Worm (Caenorhabditis elegans) whole organism, young adult: ENCODE measurements around the gene Y43C5A.2.
A peak's percentile ranks its signal among the peaks of the same experiment; 100 is the strongest.

Experiments
- B0035.1 ChIP-seq: sonication (generic microtip); optimal IDR thresholded peaks from 2 replicates; lab custom pipeline; 2016; ENCODE audit warnings: missing genetic modification characterization, mild to moderate bottlenecking, missing compliant biosample characterization, missing genotype, missing genetic modification reagents
- C17E4.6 ChIP-seq: fragments of 200-800 bp; sonication (Bioruptor generic); IDR thresholded peaks from 2 replicates; pipeline ENCODE4 v1.3.6; 2022; ENCODE audit warnings: missing genetic modification reagents, missing genetic modification characterization, missing compliant biosample characterization
- F55B11.4 ChIP-seq: sonication (generic microtip); optimal IDR thresholded peaks from 2 replicates; lab custom pipeline; 2016; ENCODE audit warnings: missing compliant biosample characterization, missing genetic modification characterization, borderline replicate concordance; ENCODE audit not compliant: insufficient read depth
- F57A8.1 ChIP-seq: fragments of 200-800 bp; sonication (Bioruptor generic); optimal IDR thresholded peaks from 2 replicates; lab custom pipeline; 2018; ENCODE audit warnings: mild to moderate bottlenecking, missing genetic modification characterization, moderate library complexity, missing compliant biosample characterization
- T07F8.4 ChIP-seq: sonication (generic microtip); optimal IDR thresholded peaks from 2 replicates; lab custom pipeline; 2016; ENCODE audit warnings: mild to moderate bottlenecking, missing genetic modification characterization, moderate library complexity, missing compliant biosample characterization
- Y53G8AR.9 ChIP-seq: fragments of 200-800 bp; sonication (Bioruptor generic); conservative IDR thresholded peaks from 2 replicates; pipeline ENCODE4 v1.3.6; 2022; ENCODE audit warnings: missing genetic modification reagents, missing genetic modification characterization, missing compliant biosample characterization
- Y95B8A.8 ChIP-seq: fragments of 200-800 bp; sonication (Bioruptor generic); IDR thresholded peaks from 2 replicates; pipeline ENCODE4 v1.3.6; 2022; ENCODE audit warnings: missing genetic modification reagents, missing genetic modification characterization, missing compliant biosample characterization
- akir-1 ChIP-seq: fragments of 200-800 bp; sonication (Bioruptor generic); optimal IDR thresholded peaks from 2 replicates; lab custom pipeline; 2018; ENCODE audit warnings: mild to moderate bottlenecking, missing genetic modification characterization, moderate library complexity, missing compliant biosample characterization
- atf-7 ChIP-seq: sonication (generic microtip); optimal IDR thresholded peaks from 2 replicates; lab custom pipeline; 2017; ENCODE audit warnings: mild to moderate bottlenecking, missing genetic modification characterization, missing compliant biosample characterization
- bed-1 ChIP-seq: fragments of 200-800 bp; sonication (Bioruptor generic); IDR thresholded peaks from 2 replicates; pipeline ENCODE4 v1.3.6; 2022; ENCODE audit warnings: missing genetic modification reagents, missing genetic modification characterization, missing compliant biosample characterization
- cebp-1 ChIP-seq, 2 experiments: fragments of 200-800 bp in 1 of 2; sonication (Bioruptor generic) in 1 of 2; sonication (generic microtip) in 1 of 2; IDR thresholded peaks in 1 of 2; optimal IDR thresholded peaks in 1 of 2; 2 replicates each; pipeline versions ENCODE4 v1.3.6 to Lab custom; 2017 to 2022; ENCODE audit warnings: missing compliant biosample characterization in 2 of 2, missing genetic modification characterization in 2 of 2, mild to moderate bottlenecking in 1 of 2, missing genetic modification reagents in 1 of 2, moderate library complexity in 1 of 2
- ceh-100 ChIP-seq: fragments of 200-800 bp; sonication (Bioruptor generic); IDR thresholded peaks from 2 replicates; pipeline ENCODE4 v1.3.6; 2022; ENCODE audit warnings: missing genetic modification reagents, missing genetic modification characterization, missing compliant biosample characterization
- ceh-40 ChIP-seq: fragments of 200-800 bp; sonication (Bioruptor generic); IDR thresholded peaks from 2 replicates; pipeline ENCODE4 v1.3.6; 2022; ENCODE audit warnings: missing genetic modification characterization, missing compliant biosample characterization
- ceh-58 ChIP-seq: fragments of 200-800 bp; sonication (Bioruptor generic); IDR thresholded peaks from 2 replicates; pipeline ENCODE4 v1.3.6; 2022; ENCODE audit warnings: missing genetic modification characterization, missing compliant biosample characterization
- ceh-79 ChIP-seq: sonication (generic microtip); optimal IDR thresholded peaks from 2 replicates; lab custom pipeline; 2017; ENCODE audit warnings: mild to moderate bottlenecking, missing genetic modification characterization, missing compliant biosample characterization
- ceh-91 ChIP-seq: fragments of 200-800 bp; sonication (Bioruptor generic); IDR thresholded peaks from 2 replicates; pipeline ENCODE4 v1.3.6; 2022; ENCODE audit warnings: missing genetic modification reagents, missing genetic modification characterization, missing compliant biosample characterization
- dox-1 ChIP-seq: fragments of 200-800 bp; sonication (Bioruptor generic); IDR thresholded peaks from 2 replicates; pipeline ENCODE4 v1.3.6; 2022; ENCODE audit warnings: missing genetic modification reagents, missing genetic modification characterization, missing compliant biosample characterization
- ekl-4 ChIP-seq: fragments of 200-800 bp; sonication (Bioruptor generic); IDR thresholded peaks from 2 replicates; pipeline ENCODE4 v1.3.6; 2022; ENCODE audit warnings: missing genetic modification reagents, missing genetic modification characterization, missing compliant biosample characterization
- ets-4 ChIP-seq: fragments of 200-800 bp; sonication (Bioruptor generic); optimal IDR thresholded peaks from 2 replicates; lab custom pipeline; 2018; ENCODE audit warnings: mild to moderate bottlenecking, missing genetic modification characterization, missing compliant biosample characterization
- gei-17 ChIP-seq: fragments of 200-800 bp; sonication (Bioruptor generic); optimal IDR thresholded peaks from 2 replicates; lab custom pipeline; 2018; ENCODE audit warnings: mild to moderate bottlenecking, missing genetic modification characterization, missing compliant biosample characterization
- hrde-1 ChIP-seq: sonication (generic microtip); optimal IDR thresholded peaks from 2 replicates; lab custom pipeline; 2016; ENCODE audit warnings: missing genetic modification characterization, mild to moderate bottlenecking, missing compliant biosample characterization, moderate library complexity, missing genotype, missing genetic modification reagents, borderline replicate concordance
- hsf-1 ChIP-seq: fragments of 200-800 bp; sonication (Bioruptor generic); IDR thresholded peaks from 2 replicates; pipeline ENCODE4 v1.3.6; 2022; ENCODE audit warnings: missing genetic modification reagents, missing genetic modification characterization, missing compliant biosample characterization
- lag-1 ChIP-seq: fragments of 200-800 bp; sonication (Bioruptor generic); IDR thresholded peaks from 2 replicates; pipeline ENCODE4 v1.3.6; 2022; ENCODE audit warnings: missing genetic modification reagents, missing genetic modification characterization, missing compliant biosample characterization
- let-526 ChIP-seq: fragments of 200-800 bp; sonication (Bioruptor generic); IDR thresholded peaks from 2 replicates; pipeline ENCODE4 v1.3.6; 2022; ENCODE audit warnings: missing genetic modification reagents, missing genetic modification characterization, missing compliant biosample characterization
- lin-40 ChIP-seq: sonication (generic microtip); optimal IDR thresholded peaks from 2 replicates; lab custom pipeline; 2016; ENCODE audit warnings: missing genetic modification characterization, mild to moderate bottlenecking, missing compliant biosample characterization, missing genotype, missing genetic modification reagents
- lin-54 ChIP-seq: fragments of 200-800 bp; sonication (Bioruptor generic); optimal IDR thresholded peaks from 2 replicates; lab custom pipeline; 2018; ENCODE audit warnings: mild to moderate bottlenecking, missing genetic modification characterization, missing compliant biosample characterization
- madf-10 ChIP-seq: sonication (generic microtip); optimal IDR thresholded peaks from 2 replicates; lab custom pipeline; 2016; ENCODE audit warnings: mild to moderate bottlenecking, missing genetic modification characterization, missing compliant biosample characterization
- madf-3 ChIP-seq: fragments of 200-800 bp; sonication (Bioruptor generic); IDR thresholded peaks from 2 replicates; pipeline ENCODE4 v1.3.6; 2022; ENCODE audit warnings: missing genetic modification reagents, missing genetic modification characterization, missing compliant biosample characterization
- nhr-27 ChIP-seq: fragments of 200-800 bp; sonication (Bioruptor generic); optimal IDR thresholded peaks from 2 replicates; lab custom pipeline; 2018; ENCODE audit warnings: mild to moderate bottlenecking, missing genetic modification characterization, moderate library complexity, missing compliant biosample characterization
- nhr-80 ChIP-seq: sonication (generic microtip); optimal IDR thresholded peaks from 2 replicates; lab custom pipeline; 2016; ENCODE audit warnings: missing genetic modification characterization, missing compliant biosample characterization
- pbrm-1 ChIP-seq: fragments of 200-800 bp; sonication (Bioruptor generic); IDR thresholded peaks from 2 replicates; pipeline ENCODE4 v1.3.6; 2022; ENCODE audit warnings: missing genetic modification reagents, missing genetic modification characterization, missing compliant biosample characterization
- rcor-1 ChIP-seq: fragments of 200-800 bp; sonication (Bioruptor generic); IDR thresholded peaks from 2 replicates; pipeline ENCODE4 v1.3.6; 2022; ENCODE audit warnings: missing genetic modification reagents, missing genetic modification characterization, missing compliant biosample characterization
- repo-1 ChIP-seq: sonication (generic microtip); optimal IDR thresholded peaks from 2 replicates; lab custom pipeline; 2017; ENCODE audit warnings: mild to moderate bottlenecking, missing genetic modification characterization, missing compliant biosample characterization
- sea-2 ChIP-seq: fragments of 200-800 bp; sonication (Bioruptor generic); IDR thresholded peaks from 2 replicates; pipeline ENCODE4 v1.3.6; 2022; ENCODE audit warnings: missing genetic modification characterization, missing compliant biosample characterization
- snpc-4 ChIP-seq, 5 experiments: fragments of 150-350 bp in 1 of 5; sonication (generic microtip) in 4 of 5; optimal IDR thresholded peaks; 2 replicates each; lab custom pipeline; 2014 to 2018; ENCODE audit warnings: missing genetic modification characterization in 5 of 5, missing biosample characterization in 3 of 5, antibody characterized with exemption in 2 of 5, mild to moderate bottlenecking in 2 of 5, missing compliant biosample characterization in 2 of 5, missing genotype in 2 of 5, moderate library complexity in 2 of 5, missing genetic modification reagents in 1 of 5
- tbp1 ChIP-seq: fragments of 200-800 bp; sonication (Bioruptor generic); optimal IDR thresholded peaks from 2 replicates; lab custom pipeline; 2018; ENCODE audit warnings: mild to moderate bottlenecking, missing genetic modification characterization, missing compliant biosample characterization
- tbx-9 ChIP-seq: sonication (generic microtip); optimal IDR thresholded peaks from 2 replicates; lab custom pipeline; 2016; ENCODE audit warnings: borderline replicate concordance, missing genetic modification characterization, inconsistent platforms, missing compliant biosample characterization
- xnd-1 ChIP-seq: sonication (generic microtip); optimal IDR thresholded peaks from 2 replicates; lab custom pipeline; 2016; ENCODE audit warnings: missing genotype, missing genetic modification reagents, missing genetic modification characterization, missing compliant biosample characterization
- ztf-18 ChIP-seq: sonication (generic microtip); optimal IDR thresholded peaks from 2 replicates; lab custom pipeline; 2016; ENCODE audit warnings: missing genotype, mild to moderate bottlenecking, missing genetic modification characterization, missing compliant biosample characterization
- ztf-26 ChIP-seq: sonication (generic microtip); optimal IDR thresholded peaks from 2 replicates; lab custom pipeline; 2017; ENCODE audit warnings: missing genetic modification characterization, missing compliant biosample characterization
- ztf-6 ChIP-seq: fragments of 200-800 bp; sonication (Bioruptor generic); IDR thresholded peaks from 2 replicates; pipeline ENCODE4 v1.3.6; 2022; ENCODE audit warnings: missing genetic modification reagents, missing genetic modification characterization, missing compliant biosample characterization

Y43C5A.2 gene

ce11 chrIV:10243276-10243675 lies 26.4 kb upstream of the Y43C5A.2 start, which contains the start of gene tkt-1:
tkt-1 (plus strand) TSS chrIV:10243612.
- TF ChIP-seq F57A8.1 (GFP tag; lab: Kevin White, UChicago) (no peak), ets-4 (GFP tag; lab: Kevin White, UChicago) (peak; percentile 26), ztf-18 (tag; lab: Kevin White, UChicago) (no peak), madf-3 (no peak), lin-40 (tag; lab: Kevin White, UChicago) (no peak), gei-17 (no peak), hsf-1 (GFP tag; lab: Robert Waterston, UW) (peak; percentile 74), ceh-58 (no peak), Y95B8A.8 (GFP tag; lab: Robert Waterston, UW) (no peak), nhr-80 (tag; lab: Kevin White, UChicago) (peak; percentile 74), sea-2 (GFP tag; lab: Robert Waterston, UW) (no peak), ceh-91 (no peak), lin-54 (no peak), let-526 (GFP tag; lab: Robert Waterston, UW) (no peak), ekl-4 (GFP tag; lab: Robert Waterston, UW) (0 out of 2 replicates have a peak, but pooled peaks have one; percentile 40), cebp-1 (GFP tag; IDR thresholded peaks at IDR 0.05; lab: Robert Waterston, UW) (no peak), cebp-1 (tag; optimal IDR thresholded peaks at IDR 0.05; lab: Kevin White, UChicago) (peak; percentile 4), F55B11.4 (tag; lab: Kevin White, UChicago) (no peak), tbp1 (GFP tag; lab: Kevin White, UChicago) (peak; percentile 10), atf-7 (tag; lab: Kevin White, UChicago) (no peak), snpc-4 (GFP tag; optimal IDR thresholded peaks at IDR 0.05; lab: Kevin White, UChicago) (no peak), snpc-4 (tag; optimal IDR thresholded peaks at IDR 0.05; lab: Kevin White, UChicago) (no peak), dox-1 (GFP tag; lab: Robert Waterston, UW) (no peak), ztf-26 (tag; lab: Kevin White, UChicago) (no peak), akir-1 (GFP tag; lab: Kevin White, UChicago) (no peak), B0035.1 (tag; lab: Kevin White, UChicago) (no peak), pbrm-1 (GFP tag; lab: Robert Waterston, UW) (no peak), tbx-9 (tag; lab: Kevin White, UChicago) (no peak), repo-1 (tag; lab: Kevin White, UChicago) (no peak), hrde-1 (tag; lab: Kevin White, UChicago) (no peak), bed-1 (GFP tag; lab: Robert Waterston, UW) (no peak), ceh-79 (tag; lab: Kevin White, UChicago) (no peak), rcor-1 (GFP tag; lab: Robert Waterston, UW) (no peak), ztf-6 (GFP tag; lab: Robert Waterston, UW) (no peak), ceh-100 (GFP tag; lab: Robert Waterston, UW) (no peak), Y53G8AR.9 (GFP tag; lab: Robert Waterston, UW) (no peak), madf-10 (tag; lab: Kevin White, UChicago) (no peak), xnd-1 (no peak), ceh-40 (no peak), nhr-27 (tag; lab: Kevin White, UChicago) (no peak), C17E4.6 (GFP tag; lab: Robert Waterston, UW) (no peak), T07F8.4 (tag; lab: Kevin White, UChicago) (no peak), lag-1 (GFP tag; lab: Robert Waterston, UW) (no peak)
